Worm (Caenorhabditis elegans): ENCODE measurements around the gene nhr-248.

- TF ChIP-seq unc-130 (tag; optimal IDR thresholded peaks at IDR 0.05), result no peak
- no peak for TF ChIP-seq lin-15B (tag; optimal IDR thresholded peaks at IDR 0.05)
- no peak for TF ChIP-seq lsy-2 (tag; optimal IDR thresholded peaks at IDR 0.05)
- no peak for TF ChIP-seq tbx-2 (tag; optimal IDR thresholded peaks at IDR 0.05)
- TF ChIP-seq fkh-10 (GFP tag; optimal IDR thresholded peaks at IDR 0.05), result no peak
- no peak for TF ChIP-seq elt-2 (tag; optimal IDR thresholded peaks at IDR 0.05)
- TF ChIP-seq blmp-1 (tag; optimal IDR thresholded peaks at IDR 0.05), result no peak
- no peak for TF ChIP-seq mdl-1 (tag; optimal IDR thresholded peaks at IDR 0.05)
Observed at ce11 chrV:17066634-17067033, 37.8 kb downstream of the nhr-248 start.
